Fruit fly (Drosophila melanogaster) whole organism, embryonic: Measurements from ENCODE around the gene ihog.
A peak's percentile ranks its signal among the peaks of the same experiment; 100 is the strongest.

Source experiments
- ATbp ChIP-seq: fragments of 200-800 bp; sonication (Bioruptor generic); optimal IDR thresholded peaks from 2 replicates; lab custom pipeline; 2017; ENCODE audit warnings: missing biosample characterization, mild to moderate bottlenecking, missing genetic modification characterization, missing genetic modification reagents
- Adf1 ChIP-seq: fragments of 200-800 bp; sonication (Bioruptor generic); IDR thresholded peaks from 2 replicates; pipeline ENCODE4 v1.3.6; 2022; ENCODE audit warnings: missing biosample characterization, missing genetic modification characterization
- Antp ChIP-seq: fragments of 200-800 bp; sonication (Bioruptor generic); optimal IDR thresholded peaks from 3 replicates; lab custom pipeline; 2016; ENCODE audit warnings: missing biosample characterization, missing genetic modification characterization
- CG10209 ChIP-seq: fragments of 200-800 bp; sonication (Bioruptor generic); optimal IDR thresholded peaks from 3 replicates; lab custom pipeline; 2017; ENCODE audit warnings: missing biosample characterization, mild to moderate bottlenecking, missing genetic modification characterization, missing genetic modification reagents
- CG10431 ChIP-seq: fragments of 200-800 bp; sonication (Bioruptor generic); optimal IDR thresholded peaks from 3 replicates; lab custom pipeline; 2018; ENCODE audit warnings: missing biosample characterization, mild to moderate bottlenecking, missing genetic modification characterization
- CG11085 ChIP-seq: fragments of 200-800 bp; sonication (Bioruptor generic); IDR thresholded peaks from 2 replicates; pipeline ENCODE4 v1.3.6; 2022; ENCODE audit warnings: missing biosample characterization, missing genetic modification characterization
- CG11398 ChIP-seq: fragments of 200-800 bp; sonication (Bioruptor generic); optimal IDR thresholded peaks from 2 replicates; lab custom pipeline; 2016; ENCODE audit warnings: missing biosample characterization, missing genetic modification characterization
- CG11456 ChIP-seq: fragments of 200-800 bp; sonication (Bioruptor generic); IDR thresholded peaks from 3 replicates; pipeline ENCODE4 v1.3.6; 2022; ENCODE audit warnings: missing biosample characterization, missing genetic modification characterization
- CG12071 ChIP-seq: fragments of 200-800 bp; sonication (Bioruptor generic); optimal IDR thresholded peaks from 3 replicates; lab custom pipeline; 2018; ENCODE audit warnings: missing biosample characterization, mild to moderate bottlenecking, missing genetic modification characterization
- CG12299 ChIP-seq: fragments of 200-800 bp; sonication (Bioruptor generic); optimal IDR thresholded peaks from 2 replicates; lab custom pipeline; 2018; ENCODE audit warnings: missing biosample characterization, mild to moderate bottlenecking, missing genetic modification characterization
- CG13123 ChIP-seq: fragments of 200-800 bp; sonication (Bioruptor generic); optimal IDR thresholded peaks from 2 replicates; lab custom pipeline; 2016; ENCODE audit warnings: missing biosample characterization, missing genetic modification characterization
- CG15269 ChIP-seq: fragments of 200-800 bp; sonication (Bioruptor generic); optimal IDR thresholded peaks from 2 replicates; lab custom pipeline; 2018; ENCODE audit warnings: missing biosample characterization, mild to moderate bottlenecking, missing genetic modification characterization, moderate library complexity
- CG2116 ChIP-seq: fragments of 200-800 bp; sonication (Bioruptor generic); optimal IDR thresholded peaks from 3 replicates; lab custom pipeline; 2018; ENCODE audit warnings: missing biosample characterization, mild to moderate bottlenecking, missing genetic modification characterization
- CG2120 ChIP-seq: fragments of 200-800 bp; sonication (Bioruptor generic); optimal IDR thresholded peaks from 3 replicates; lab custom pipeline; 2016; ENCODE audit warnings: missing biosample characterization, missing genetic modification characterization
- CG4360 ChIP-seq: fragments of 200-800 bp; sonication (Bioruptor generic); IDR thresholded peaks from 2 replicates; pipeline ENCODE4 v1.3.6; 2022; ENCODE audit warnings: missing biosample characterization, missing genetic modification characterization
- CG4404 ChIP-seq: fragments of 200-800 bp; sonication (Bioruptor generic); IDR thresholded peaks from 2 replicates; pipeline ENCODE4 v1.3.6; 2022; ENCODE audit warnings: missing biosample characterization, missing genetic modification characterization
- CG6175 ChIP-seq: fragments of 200-800 bp; sonication (Bioruptor generic); IDR thresholded peaks from 3 replicates; pipeline ENCODE4 v1.3.6; 2022; ENCODE audit warnings: missing biosample characterization, missing genetic modification characterization
- CG6791 ChIP-seq: fragments of 200-800 bp; sonication (Bioruptor generic); IDR thresholded peaks from 3 replicates; pipeline ENCODE4 v1.3.6; 2022; ENCODE audit warnings: missing biosample characterization, missing genetic modification characterization; ENCODE audit not compliant: partially characterized antibody
- CG9215 ChIP-seq: fragments of 200-800 bp; sonication (Bioruptor generic); IDR thresholded peaks from 2 replicates; pipeline ENCODE4 v1.3.6; 2022; ENCODE audit warnings: missing biosample characterization, missing genetic modification characterization
- CTCF ChIP-seq: fragments of 200-800 bp; sonication (Bioruptor generic); optimal IDR thresholded peaks from 2 replicates; lab custom pipeline; 2017; ENCODE audit warnings: missing biosample characterization, mild to moderate bottlenecking, missing genetic modification characterization, moderate library complexity
- Doc2 ChIP-seq: fragments of 200-800 bp; sonication (Bioruptor generic); IDR thresholded peaks from 2 replicates; pipeline ENCODE4 v1.3.6; 2022; ENCODE audit warnings: missing biosample characterization, missing genetic modification characterization
- E2f1 ChIP-seq: fragments of 200-800 bp; sonication (Bioruptor generic); IDR thresholded peaks from 2 replicates; pipeline ENCODE4 v1.3.6; 2022; ENCODE audit warnings: missing biosample characterization, missing genetic modification characterization
- Gug ChIP-seq: fragments of 200-800 bp; sonication (Bioruptor generic); IDR thresholded peaks from 4 replicates; pipeline ENCODE4 v1.3.6; 2022; ENCODE audit warnings: missing biosample characterization, missing genetic modification characterization
- Med ChIP-seq: fragments of 200-800 bp; sonication (Bioruptor generic); peaks from one replicate; lab custom pipeline; 2016; ENCODE audit warnings: missing biosample characterization, missing genetic modification characterization, mild to moderate bottlenecking, inconsistent platforms, moderate library complexity
- Scr ChIP-seq: fragments of 200-800 bp; sonication (Bioruptor generic); IDR thresholded peaks from 2 replicates; pipeline ENCODE4 v1.3.6; 2022; ENCODE audit warnings: missing biosample characterization, missing genetic modification characterization; ENCODE audit not compliant: partially characterized antibody
- Six4 ChIP-seq: fragments of 200-800 bp; sonication (Bioruptor generic); optimal IDR thresholded peaks from 2 replicates; lab custom pipeline; 2016; ENCODE audit warnings: missing biosample characterization, missing genetic modification characterization
- Taf1 ChIP-seq: fragments of 200-800 bp; sonication (Bioruptor generic); IDR thresholded peaks from 2 replicates; pipeline ENCODE4 v1.3.6; 2022; ENCODE audit warnings: missing biosample characterization, missing genetic modification characterization
- caup ChIP-seq: fragments of 200-800 bp; sonication (Bioruptor generic); optimal IDR thresholded peaks from 3 replicates; lab custom pipeline; 2017; ENCODE audit warnings: missing biosample characterization, mild to moderate bottlenecking, missing genetic modification characterization, moderate library complexity; ENCODE audit not compliant: severe bottlenecking
- corto ChIP-seq: fragments of 200-800 bp; sonication (Bioruptor generic); optimal IDR thresholded peaks from 2 replicates; lab custom pipeline; 2016; ENCODE audit warnings: missing biosample characterization, mild to moderate bottlenecking, missing genetic modification characterization, moderate library complexity
- dati ChIP-seq: fragments of 200-800 bp; sonication (Bioruptor generic); IDR thresholded peaks from 2 replicates; pipeline ENCODE4 v1.3.6; 2022; ENCODE audit warnings: missing biosample characterization, missing genetic modification characterization
- emc ChIP-seq: fragments of 200-800 bp; sonication (Bioruptor generic); optimal IDR thresholded peaks from 2 replicates; lab custom pipeline; 2016; ENCODE audit warnings: missing biosample characterization, missing genetic modification characterization
- ems ChIP-seq: fragments of 200-800 bp; sonication (Bioruptor generic); optimal IDR thresholded peaks from 3 replicates; lab custom pipeline; 2016; ENCODE audit warnings: missing biosample characterization, missing genetic modification characterization
- gcm2 ChIP-seq: fragments of 200-800 bp; sonication (Bioruptor generic); optimal IDR thresholded peaks from 2 replicates; lab custom pipeline; 2016; ENCODE audit warnings: missing biosample characterization, missing genetic modification characterization
- grn ChIP-seq: fragments of 200-800 bp; sonication (Bioruptor generic); optimal IDR thresholded peaks from 3 replicates; lab custom pipeline; 2017; ENCODE audit warnings: missing biosample characterization, missing genetic modification characterization
- gsb ChIP-seq: fragments of 200-800 bp; sonication (Bioruptor generic); IDR thresholded peaks from 2 replicates; pipeline ENCODE4 v1.3.6; 2022; ENCODE audit warnings: missing biosample characterization, missing genetic modification characterization
- her ChIP-seq: fragments of 200-800 bp; sonication (Bioruptor generic); optimal IDR thresholded peaks from 2 replicates; lab custom pipeline; 2016; ENCODE audit warnings: missing biosample characterization, missing genetic modification characterization
- ken ChIP-seq: fragments of 200-800 bp; sonication (Bioruptor generic); IDR thresholded peaks from 3 replicates; pipeline ENCODE4 v1.3.6; 2022; ENCODE audit warnings: missing biosample characterization, missing genetic modification characterization
- luna ChIP-seq: fragments of 200-800 bp; sonication (Bioruptor generic); optimal IDR thresholded peaks from 2 replicates; lab custom pipeline; 2016; ENCODE audit warnings: missing biosample characterization, missing genetic modification characterization
- p53 ChIP-seq: fragments of 200-800 bp; sonication (Bioruptor generic); optimal IDR thresholded peaks from 2 replicates; lab custom pipeline; 2016; ENCODE audit warnings: missing biosample characterization, missing genetic modification characterization
- pfk ChIP-seq: fragments of 200-800 bp; sonication (Bioruptor generic); optimal IDR thresholded peaks from 2 replicates; lab custom pipeline; 2018; ENCODE audit warnings: missing biosample characterization, mild to moderate bottlenecking, missing genetic modification characterization, moderate library complexity
- rib ChIP-seq: fragments of 200-800 bp; sonication (Bioruptor generic); IDR thresholded peaks from 2 replicates; pipeline ENCODE4 v1.3.6; 2022; ENCODE audit warnings: missing biosample characterization, missing genetic modification characterization
- slbo ChIP-seq: fragments of 200-800 bp; sonication (Bioruptor generic); IDR thresholded peaks from 2 replicates; pipeline ENCODE4 v1.3.6; 2022; ENCODE audit warnings: missing biosample characterization, missing genetic modification characterization
- ssp ChIP-seq: fragments of 200-800 bp; sonication (Bioruptor generic); IDR thresholded peaks from 2 replicates; pipeline ENCODE4 v1.3.6; 2022; ENCODE audit warnings: missing biosample characterization, missing genetic modification characterization
- sug ChIP-seq: fragments of 200-800 bp; optimal IDR thresholded peaks from 2 replicates; lab custom pipeline; 2019; ENCODE audit warnings: missing biosample characterization, mild to moderate bottlenecking, missing genetic modification characterization, moderate library complexity
- tgo ChIP-seq: fragments of 200-800 bp; sonication (Bioruptor generic); IDR thresholded peaks from 3 replicates; pipeline ENCODE4 v1.3.6; 2022; ENCODE audit warnings: missing biosample characterization, missing genetic modification characterization
- tio ChIP-seq: fragments of 200-800 bp; sonication (Bioruptor generic); optimal IDR thresholded peaks from 2 replicates; lab custom pipeline; 2017; ENCODE audit warnings: missing biosample characterization, missing genetic modification characterization, inconsistent platforms
- toy ChIP-seq: fragments of 200-800 bp; sonication (Bioruptor generic); IDR thresholded peaks from 2 replicates; pipeline ENCODE4 v1.3.6; 2022; ENCODE audit warnings: missing biosample characterization, missing genetic modification characterization
- unc-4 ChIP-seq: fragments of 200-800 bp; sonication (Bioruptor generic); IDR thresholded peaks from 2 replicates; pipeline ENCODE4 v1.3.6; 2022; ENCODE audit warnings: missing biosample characterization, missing genetic modification characterization; ENCODE audit not compliant: partially characterized antibody
- wdn ChIP-seq: fragments of 200-800 bp; sonication (Bioruptor generic); IDR thresholded peaks from 2 replicates; pipeline ENCODE4 v1.3.6; 2022; ENCODE audit warnings: missing biosample characterization, missing genetic modification characterization
- wor ChIP-seq: fragments of 200-800 bp; sonication (Bioruptor generic); IDR thresholded peaks from 2 replicates; pipeline ENCODE4 v1.3.6; 2022; ENCODE audit warnings: missing biosample characterization, missing genetic modification characterization
- zfh2 ChIP-seq: fragments of 200-800 bp; sonication (Bioruptor generic); optimal IDR thresholded peaks from 2 replicates; lab custom pipeline; 2016; ENCODE audit warnings: missing biosample characterization, missing genetic modification characterization

The ihog gene

dm6 chr2L:6922091-6922753, 26.4 kb downstream of the ihog start (continued):
- TF ChIP-seq CG11398 (peak; percentile 69), CTCF (GFP tag; lab: Kevin White, UChicago) (no peak), luna (GFP tag; lab: Kevin White, UChicago) (peak; percentile 33), corto (GFP tag; lab: Kevin White, UChicago) (peak; percentile 38), p53 (GFP tag; lab: Kevin White, UChicago) (no peak), CG9215 (GFP tag; lab: Robert Waterston, UW) (no peak), ems (GFP tag; lab: Kevin White, UChicago) (peak; percentile 64), CG11085 (no peak), Adf1 (GFP tag; lab: Robert Waterston, UW) (peak; percentile 33; the same call in 1 of the 2 replicates), CG4360 (GFP tag; lab: Robert Waterston, UW) (peak; percentile 96), tgo (GFP tag; lab: Robert Waterston, UW) (no peak; the same call in 1 of the 3 replicates), Med (GFP tag; lab: Kevin White, UChicago) (peak; percentile 93), her (peak; percentile 48), Taf1 (GFP tag; lab: Robert Waterston, UW) (no peak), CG10209 (GFP tag; lab: Kevin White, UChicago) (no peak), unc-4 (GFP tag; lab: Robert Waterston, UW) (no peak), CG2120 (peak; percentile 70), grn (GFP tag; lab: Kevin White, UChicago) (no peak), rib (GFP tag; lab: Robert Waterston, UW) (peak; percentile 46; the same call in 1 of the 2 replicates), gsb (GFP tag; lab: Robert Waterston, UW) (no peak; the same call in 1 of the 2 replicates), ATbp (GFP tag; lab: Kevin White, UChicago) (peak; percentile 69), Scr (GFP tag; lab: Robert Waterston, UW) (no peak), E2f1 (GFP tag; lab: Robert Waterston, UW) (peak; percentile 53; the same call in 1 of the 2 replicates), CG13123 (GFP tag; lab: Kevin White, UChicago) (peak; percentile 19), CG6791 (no peak), CG2116 (GFP tag; lab: Kevin White, UChicago) (peak; percentile 33), wor (GFP tag; lab: Robert Waterston, UW) (peak; percentile 47; the same call in 1 of the 2 replicates), tio (no peak), wdn (GFP tag; lab: Robert Waterston, UW) (no peak; the same call in 1 of the 2 replicates), slbo (GFP tag; lab: Robert Waterston, UW) (no peak), CG6175 (GFP tag; lab: Robert Waterston, UW) (no peak), zfh2 (GFP tag; lab: Kevin White, UChicago) (peak; percentile 61), CG15269 (tag; lab: Kevin White, UChicago) (no peak), toy (GFP tag; lab: Robert Waterston, UW) (no peak), ken (GFP tag; lab: Robert Waterston, UW) (peak; percentile 83), CG10431 (GFP tag; lab: Kevin White, UChicago) (peak; percentile 41), CG12299 (tag; lab: Kevin White, UChicago) (peak; percentile 49), ssp (GFP tag; lab: Robert Waterston, UW) (no peak; the same call in 1 of the 2 replicates), Antp (GFP tag; lab: Kevin White, UChicago) (peak; percentile 58), Doc2 (GFP tag; lab: Robert Waterston, UW) (no peak), CG11456 (GFP tag; lab: Robert Waterston, UW) (no peak), CG4404 (GFP tag; lab: Robert Waterston, UW) (no peak), pfk (GFP tag; lab: Kevin White, UChicago) (no peak), dati (GFP tag; lab: Robert Waterston, UW) (no peak), CG12071 (GFP tag; lab: Kevin White, UChicago) (no peak), emc (GFP tag; lab: Kevin White, UChicago) (peak; percentile 52), sug (tag; lab: Kevin White, UChicago) (no peak), Six4 (GFP tag; lab: Kevin White, UChicago) (peak; percentile 53), gcm2 (GFP tag; lab: Kevin White, UChicago) (peak; percentile 8), caup (GFP tag; lab: Kevin White, UChicago) (peak; percentile 60), Gug (GFP tag; lab: Robert Waterston, UW) (peak; percentile 58; the same call in 2 of the 4 replicates)
